Worm (Caenorhabditis elegans) whole organism, L4/young adult: ENCODE results near the gene col-80.

Experiments
- dao-5 ChIP-seq: sonication (generic microtip); optimal IDR thresholded peaks from 2 replicates; lab custom pipeline; 2016; ENCODE audit warnings: missing genotype, missing genetic modification characterization, moderate library complexity, missing compliant biosample characterization
- him-1 ChIP-seq: sonication (generic microtip); optimal IDR thresholded peaks from 2 replicates; lab custom pipeline; 2016; ENCODE audit warnings: missing genotype, missing genetic modification reagents, missing genetic modification characterization, missing compliant biosample characterization

ce11 chrII:10714262-10714933 lies 7.4 kb downstream of the col-80 start, which contains the start of the genes dph-2 and C09G5.7:
- TF ChIP-seq him-1 (tag; lab: Kevin White, UChicago) = no peak
- no peak for TF ChIP-seq dao-5 (tag; lab: Kevin White, UChicago)
